Fruit fly (Drosophila melanogaster): ENCODE data around the gene Jon66Ci.

The Jon66Ci gene

DNA sequence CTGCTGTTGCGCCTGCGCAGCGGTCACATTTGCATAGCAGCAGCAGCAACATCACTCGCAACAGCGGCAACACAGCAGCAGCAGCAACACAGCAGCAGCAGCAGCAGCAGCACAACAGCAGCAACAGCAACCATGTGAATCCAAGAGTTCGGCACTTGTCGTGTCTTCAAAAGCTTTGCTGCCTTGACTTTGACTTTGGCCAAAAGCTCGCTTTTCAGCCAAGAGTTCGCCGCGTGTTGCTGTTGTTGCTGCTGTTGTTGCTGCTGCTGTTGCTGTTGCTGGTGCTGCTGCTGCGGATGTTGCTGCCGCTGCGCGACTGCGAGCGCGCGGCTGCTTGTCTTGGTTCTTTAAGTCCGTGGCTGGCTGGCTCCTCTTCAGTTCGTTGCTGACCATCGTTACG, 19.3 kb upstream of the Jon66Ci start, which contains the start of gene ImpE1 (continued):
- TF ChIP-seq rib (GFP tag; IDR thresholded peaks at IDR 0.05): no peak
- TF ChIP-seq CoRest (tag; optimal IDR thresholded peaks at IDR 0.05): no peak
- TF ChIP-seq CG4424 (GFP tag; optimal IDR thresholded peaks at IDR 0.05): no peak
- TF ChIP-seq nom (GFP tag; optimal IDR thresholded peaks at IDR 0.05): peak; percentile 24
- TF ChIP-seq Camta (GFP tag; optimal IDR thresholded peaks at IDR 0.05): no peak
- no peak for TF ChIP-seq Meics (GFP tag; optimal IDR thresholded peaks at IDR 0.05)
- no peak for TF ChIP-seq tio (GFP tag; optimal IDR thresholded peaks at IDR 0.05)
- TF ChIP-seq CG5245 (GFP tag; optimal IDR thresholded peaks at IDR 0.05): no peak

dm6 chr3L:8374107-8374506, 17.2 kb upstream of the Jon66Ci start:
- TF ChIP-seq sens (GFP tag) (peak; percentile 11), shn (GFP tag; optimal IDR thresholded peaks at IDR 0.05) (no peak), CG15269 (tag; optimal IDR thresholded peaks at IDR 0.05) (peak; percentile 70), btn (GFP tag; optimal IDR thresholded peaks at IDR 0.05) (no peak), CG3838 (GFP tag; optimal IDR thresholded peaks at IDR 0.05) (no peak), Adf1 (GFP tag; IDR thresholded peaks at IDR 0.05) (no peak), kni (GFP tag; optimal IDR thresholded peaks at IDR 0.05) (peak; percentile 20), CG11247 (GFP tag; IDR thresholded peaks at IDR 0.05) (0 out of 2 replicates have a peak, but pooled peaks have one; percentile 38), sd (tag; optimal IDR thresholded peaks at IDR 0.05) (peak; percentile 14), CG15514 (GFP tag; optimal IDR thresholded peaks at IDR 0.05) (no peak), lmd (GFP tag; IDR thresholded peaks at IDR 0.05) (no peak), sqz (GFP tag; optimal IDR thresholded peaks at IDR 0.05) (peak; percentile 96), CHES-1-like (GFP tag; optimal IDR thresholded peaks at IDR 0.05) (no peak), Ets65A (GFP tag) (peak; percentile 62), CG32772 (GFP tag; IDR thresholded peaks at IDR 0.05) (no peak), ac (GFP tag; optimal IDR thresholded peaks at IDR 0.05) (no peak), vfl (GFP tag; optimal IDR thresholded peaks at IDR 0.05) (no peak), Blimp-1 (GFP tag; optimal IDR thresholded peaks at IDR 0.05) (peak; percentile 65), CG18011 (GFP tag; optimal IDR thresholded peaks at IDR 0.05) (no peak), pros (GFP tag; optimal IDR thresholded peaks at IDR 0.05) (peak; percentile 76), NC2α (GFP tag; optimal IDR thresholded peaks at IDR 0.05) (no peak), CG1603 (tag; optimal IDR thresholded peaks at IDR 0.05) (no peak), CG17568 (GFP tag; optimal IDR thresholded peaks at IDR 0.05) (no peak), en (GFP tag; optimal IDR thresholded peaks at IDR 0.05) (no peak), Hr78 (GFP tag; optimal IDR thresholded peaks at IDR 0.05) (peak in 1 of 2 experiments; percentile 47), Deaf1 (tag; optimal IDR thresholded peaks at IDR 0.05) (no peak), CG12744 (GFP tag; optimal IDR thresholded peaks at IDR 0.05) (no peak), CG4707 (GFP tag; optimal IDR thresholded peaks at IDR 0.05) (no peak), CG15073 (GFP tag; optimal IDR thresholded peaks at IDR 0.05) (no peak), CG6175 (GFP tag; IDR thresholded peaks at IDR 0.05) (no peak), lilli (GFP tag; optimal IDR thresholded peaks at IDR 0.05) (no peak)

DNA sequence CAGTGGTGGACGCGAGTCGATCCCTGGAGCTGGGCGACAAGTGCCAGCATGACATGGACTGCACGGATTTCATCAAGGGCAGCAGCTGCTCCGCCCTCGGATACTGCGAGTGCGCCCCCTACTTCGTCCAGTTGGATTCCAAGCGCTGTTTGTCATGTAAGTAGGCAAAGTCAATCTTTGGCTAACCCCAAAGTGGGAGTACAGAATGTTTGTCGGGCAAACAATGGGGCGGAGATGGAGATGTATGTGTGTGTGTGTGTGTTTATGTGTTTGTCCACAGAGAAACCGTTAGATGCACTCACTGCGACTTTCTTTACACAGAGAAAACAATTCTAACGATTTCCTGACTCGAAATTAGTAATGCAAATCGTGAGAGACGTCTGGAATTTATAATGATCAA, 12.2 kb upstream of the Jon66Ci start:
- TF ChIP-seq Asciz (GFP tag; optimal IDR thresholded peaks at IDR 0.05) (peak; percentile 7), Dip3 (GFP tag; optimal IDR thresholded peaks at IDR 0.05) (no peak), CG4360 (GFP tag; IDR thresholded peaks at IDR 0.05) (no peak), Lhr (GFP tag; optimal IDR thresholded peaks at IDR 0.05) (peak; percentile 6), Camta (GFP tag; optimal IDR thresholded peaks at IDR 0.05) (no peak), ato (GFP tag; IDR thresholded peaks at IDR 0.05; ENCODE audit: partially characterized antibody) (no peak), CG10979 (tag; optimal IDR thresholded peaks at IDR 0.05) (no peak), CG8089 (GFP tag; optimal IDR thresholded peaks at IDR 0.05) (no peak), CG17328 (GFP tag; IDR thresholded peaks at IDR 0.05) (no peak), Dll (GFP tag; IDR thresholded peaks at IDR 0.05; ENCODE audit: partially characterized antibody) (no peak), ham (GFP tag; IDR thresholded peaks at IDR 0.05) (no peak), cato (GFP tag; optimal IDR thresholded peaks at IDR 0.05; ENCODE audit: borderline replicate concordance) (no peak), Fer3 (tag; optimal IDR thresholded peaks at IDR 0.05) (no peak), Side (GFP tag; optimal IDR thresholded peaks at IDR 0.05) (no peak)

All from whole organism, embryonic.